Fruit fly (Drosophila melanogaster): ENCODE results near the gene gro.

Gene gro

DNA sequence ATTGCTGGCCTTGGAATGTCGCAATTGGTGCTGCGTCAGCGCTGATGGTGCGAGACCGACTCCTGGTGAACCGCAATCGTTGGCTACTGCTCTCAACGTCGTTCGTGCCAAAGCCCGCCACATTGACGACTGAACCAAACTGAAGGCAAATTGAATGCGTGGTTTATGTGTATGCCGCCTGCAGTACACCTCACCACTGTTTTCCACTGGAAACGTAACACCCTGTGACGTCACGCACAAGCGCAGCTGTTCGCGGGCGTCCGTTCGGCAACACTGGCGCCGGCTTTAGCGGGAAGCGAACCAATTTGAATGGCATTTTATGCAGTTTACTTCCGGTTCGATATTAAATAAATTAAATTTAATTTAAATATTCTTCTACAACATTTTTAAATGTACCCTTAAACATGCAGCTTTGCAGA lies 13.7 kb downstream of the gro start, which contains the start of gene Cmpk (continued):
- TF ChIP-seq eg (GFP tag; IDR thresholded peaks at IDR 0.05), result peak; percentile 70
- TF ChIP-seq Sox102F (GFP tag; optimal IDR thresholded peaks at IDR 0.05), result no peak
- TF ChIP-seq CG9139 (GFP tag; optimal IDR thresholded peaks at IDR 0.05), result no peak
- peak; percentile 32 for TF ChIP-seq CG31627 (GFP tag; optimal IDR thresholded peaks at IDR 0.05)
- peak; percentile 59 for TF ChIP-seq acj6 (GFP tag; optimal IDR thresholded peaks at IDR 0.05)
- peak; percentile 52 for TF ChIP-seq pdm3 (GFP tag; optimal IDR thresholded peaks at IDR 0.05)
- TF ChIP-seq fd59A (GFP tag; optimal IDR thresholded peaks at IDR 0.05), result no peak
- no peak for TF ChIP-seq CG11902 (GFP tag; optimal IDR thresholded peaks at IDR 0.05)
- TF ChIP-seq Eip75B (GFP tag; optimal IDR thresholded peaks at IDR 0.05), result no peak
- TF ChIP-seq esn (GFP tag; optimal IDR thresholded peaks at IDR 0.05), result peak; percentile 84
- TF ChIP-seq net (GFP tag; optimal IDR thresholded peaks at IDR 0.05), result peak; percentile 78
- no peak for TF ChIP-seq Smox (GFP tag; optimal IDR thresholded peaks at IDR 0.05)
- peak; percentile 65 for TF ChIP-seq fkh (GFP tag; optimal IDR thresholded peaks at IDR 0.05)
- peak; percentile 44 for TF ChIP-seq Sox14 (GFP tag; optimal IDR thresholded peaks at IDR 0.05)
- peak; percentile 63 for TF ChIP-seq OdsH (GFP tag; optimal IDR thresholded peaks at IDR 0.05)
- TF ChIP-seq CG11294 (GFP tag; IDR thresholded peaks at IDR 0.05), result no peak
- peak in 1 of 2 experiments; percentile 76 for TF ChIP-seq ss (GFP tag; optimal IDR thresholded peaks at IDR 0.05)
- TF ChIP-seq dac (GFP tag; optimal IDR thresholded peaks at IDR 0.05), result peak; percentile 26
- TF ChIP-seq CG8319 (GFP tag; optimal IDR thresholded peaks at IDR 0.05), result peak; percentile 25
- peak; percentile 22 for TF ChIP-seq Hr39 (GFP tag; optimal IDR thresholded peaks at IDR 0.05)
- no peak for TF ChIP-seq Gug (GFP tag; IDR thresholded peaks at IDR 0.05)
- peak; percentile 19 for TF ChIP-seq CG10631 (GFP tag; optimal IDR thresholded peaks at IDR 0.05)
- TF ChIP-seq CG7368 (GFP tag; optimal IDR thresholded peaks at IDR 0.05), result peak; percentile 60
- TF ChIP-seq CG32006 (GFP tag; optimal IDR thresholded peaks at IDR 0.05), result peak; percentile 2
- peak; percentile 70 for TF ChIP-seq achi (GFP tag; optimal IDR thresholded peaks at IDR 0.05)
- TF ChIP-seq CG8119 (GFP tag; IDR thresholded peaks at IDR 0.05), result peak; percentile 55; the same call in 1 of the 3 replicates

DNA sequence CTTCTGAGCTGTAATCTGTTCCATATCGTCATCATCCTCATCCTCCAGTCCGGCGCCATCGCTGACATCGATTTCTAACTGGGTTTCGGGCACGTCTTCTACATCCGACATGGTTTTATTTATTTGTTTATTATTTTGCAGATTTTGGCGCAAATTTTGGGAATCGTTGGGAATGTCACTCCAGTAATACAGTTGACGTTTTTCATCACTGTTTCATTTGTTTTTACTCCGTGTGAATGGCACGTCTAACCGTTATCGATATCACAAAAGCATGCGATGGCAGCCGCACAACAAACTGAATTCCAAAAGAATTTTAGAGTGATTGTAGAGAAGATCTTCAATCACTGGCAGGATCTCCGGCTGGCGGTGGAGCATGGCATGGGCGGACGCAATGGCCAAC lies 14.8 kb downstream of the gro start, which contains the start of the genes Sld5 and CG14543:
Sld5 (minus strand) TSS at position 167 of the 400 bp plus-strand sequence.
CG14543 (plus strand) TSS at position 250 of the 400 bp plus-strand sequence.
- TF ChIP-seq esn (GFP tag; optimal IDR thresholded peaks at IDR 0.05) (peak; percentile 26), lz (GFP tag; optimal IDR thresholded peaks at IDR 0.05) (peak; percentile 9), ss (GFP tag; optimal IDR thresholded peaks at IDR 0.05) (no peak), CG6163 (GFP tag; IDR thresholded peaks at IDR 0.05) (0 out of 3 replicates have a peak, but pooled peaks have one; percentile 23), CG6854 (GFP tag; optimal IDR thresholded peaks at IDR 0.05) (peak; percentile 15), CG10669 (GFP tag; optimal IDR thresholded peaks at IDR 0.05) (no peak)

dm6 chr3R:26058066-26058465 lies 16.5 kb downstream of the gro start, which contains the start of the genes PIG-P and Tcs6:
Gene PIG-P, minus strand, starts transcription at chr3R:26058223.
Gene Tcs6, minus strand, starts transcription at chr3R:26058223.
- TF ChIP-seq Eip78C (GFP tag), result peak; percentile 2
- no peak for TF ChIP-seq CG10669 (GFP tag; optimal IDR thresholded peaks at IDR 0.05)
- TF ChIP-seq CG7368 (GFP tag; optimal IDR thresholded peaks at IDR 0.05), result no peak
- no peak for TF ChIP-seq ss (GFP tag; optimal IDR thresholded peaks at IDR 0.05)
- no peak for TF ChIP-seq CG4318 (GFP tag; optimal IDR thresholded peaks at IDR 0.05)

DNA sequence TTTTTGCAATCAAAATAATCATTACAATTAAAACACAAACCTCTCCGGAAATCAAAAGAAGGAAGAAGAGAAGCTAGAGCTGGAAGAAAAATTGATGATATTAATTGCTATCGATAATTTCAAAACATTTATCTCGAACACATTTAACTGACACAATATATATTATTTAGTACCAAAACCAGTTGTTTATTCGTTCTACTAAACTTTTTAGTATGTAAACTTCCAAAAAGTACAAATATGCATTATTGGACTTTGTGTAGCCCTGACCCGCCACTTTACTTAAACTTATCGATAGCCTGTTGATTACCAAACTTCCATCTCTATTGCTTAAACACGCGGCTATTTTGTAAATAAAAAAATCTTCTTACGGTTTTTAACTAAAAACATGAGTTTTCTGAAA lies 17.7 kb downstream of the gro start, which contains the start of the genes RpL34a and Trmt61:
RpL34a (minus strand) TSS at position 73 of the 400 bp plus-strand sequence.
Trmt61 (plus strand) TSS at position 302 of the 400 bp plus-strand sequence.
- TF ChIP-seq Eip93F (GFP tag; optimal IDR thresholded peaks at IDR 0.05) (no peak), Hr38 (GFP tag; optimal IDR thresholded peaks at IDR 0.05) (no peak), CG6163 (GFP tag; IDR thresholded peaks at IDR 0.05) (peak; percentile 66), CG11762 (GFP tag; optimal IDR thresholded peaks at IDR 0.05; ENCODE audit: insufficient read depth) (peak; percentile 73), fd59A (GFP tag; optimal IDR thresholded peaks at IDR 0.05) (peak; percentile 42), Lpt (GFP tag; optimal IDR thresholded peaks at IDR 0.05) (no peak), salr (GFP tag; optimal IDR thresholded peaks at IDR 0.05) (peak; percentile 36 to 56), Hr4 (GFP tag; optimal IDR thresholded peaks at IDR 0.05) (peak; percentile 47), CG34406 (GFP tag; optimal IDR thresholded peaks at IDR 0.05) (peak; percentile 77), OdsH (GFP tag; optimal IDR thresholded peaks at IDR 0.05) (peak; percentile 73), esn (GFP tag; optimal IDR thresholded peaks at IDR 0.05) (peak; percentile 87), CG16779 (tag; optimal IDR thresholded peaks at IDR 0.05) (peak; percentile 70), CG6792 (GFP tag; optimal IDR thresholded peaks at IDR 0.05) (peak; percentile 75), CG3919 (GFP tag; optimal IDR thresholded peaks at IDR 0.05) (peak; percentile 80), acj6 (GFP tag; optimal IDR thresholded peaks at IDR 0.05) (peak; percentile 68), CG6808 (GFP tag; optimal IDR thresholded peaks at IDR 0.05) (peak; percentile 80), dsx (GFP tag; optimal IDR thresholded peaks at IDR 0.05; ENCODE audit: poor library complexity, severe bottlenecking) (peak; percentile 61), CG15336 (GFP tag; IDR thresholded peaks at IDR 0.05) (peak; percentile 43; the same call in 1 of the 2 replicates), Ets96B (tag; optimal IDR thresholded peaks at IDR 0.05) (peak; percentile 64)
